Fruit fly (Drosophila melanogaster) whole organism, embryonic: ENCODE data around the gene CG14817.
A peak's percentile ranks its signal among the peaks of the same experiment; 100 is the strongest.

Experiments
- Ada2b ChIP-seq: fragments of 200-800 bp; sonication (Bioruptor generic); IDR thresholded peaks from 2 replicates; pipeline ENCODE4 v1.3.6; 2022; ENCODE audit warnings: missing biosample characterization, missing genetic modification characterization
- Atf6 ChIP-seq: fragments of 200-800 bp; sonication (Bioruptor generic); IDR thresholded peaks from 2 replicates; pipeline ENCODE4 v1.3.6; 2022; ENCODE audit warnings: missing biosample characterization, missing genetic modification characterization
- CG12299 ChIP-seq: fragments of 200-800 bp; sonication (Bioruptor generic); optimal IDR thresholded peaks from 2 replicates; lab custom pipeline; 2018; ENCODE audit warnings: missing biosample characterization, mild to moderate bottlenecking, missing genetic modification characterization
- CG17361 ChIP-seq: fragments of 200-800 bp; sonication (Bioruptor generic); IDR thresholded peaks from 3 replicates; pipeline ENCODE4 v1.3.6; 2022; ENCODE audit warnings: missing biosample characterization, missing genetic modification characterization
- CG18599 ChIP-seq: fragments of 200-800 bp; sonication (Bioruptor generic); optimal IDR thresholded peaks from 3 replicates; lab custom pipeline; 2017; ENCODE audit warnings: missing biosample characterization, missing genetic modification characterization, mild to moderate bottlenecking, moderate library complexity, missing genetic modification reagents
- CG2120 ChIP-seq: fragments of 200-800 bp; sonication (Bioruptor generic); optimal IDR thresholded peaks from 3 replicates; lab custom pipeline; 2016; ENCODE audit warnings: missing biosample characterization, missing genetic modification characterization
- CG2202 ChIP-seq: fragments of 200-800 bp; sonication (Bioruptor generic); optimal IDR thresholded peaks from 2 replicates; lab custom pipeline; 2018; ENCODE audit warnings: missing biosample characterization, mild to moderate bottlenecking, missing genetic modification characterization
- CG30403 ChIP-seq: fragments of 200-800 bp; sonication (Bioruptor generic); optimal IDR thresholded peaks from 3 replicates; lab custom pipeline; 2016; ENCODE audit warnings: missing biosample characterization, missing genetic modification characterization
- CG6791 ChIP-seq: fragments of 200-800 bp; sonication (Bioruptor generic); IDR thresholded peaks from 3 replicates; pipeline ENCODE4 v1.3.6; 2022; ENCODE audit warnings: missing biosample characterization, missing genetic modification characterization; ENCODE audit not compliant: partially characterized antibody
- CG7556 ChIP-seq: fragments of 200-800 bp; sonication (Bioruptor generic); optimal IDR thresholded peaks from 2 replicates; lab custom pipeline; 2017; ENCODE audit warnings: missing biosample characterization, mild to moderate bottlenecking, missing genetic modification characterization
- CG8359 ChIP-seq: fragments of 200-800 bp; sonication (Bioruptor generic); optimal IDR thresholded peaks from 2 replicates; lab custom pipeline; 2017; ENCODE audit warnings: missing biosample characterization, mild to moderate bottlenecking, missing genetic modification characterization, borderline replicate concordance
- CG9727 ChIP-seq: fragments of 200-800 bp; sonication (Bioruptor generic); optimal IDR thresholded peaks from 3 replicates; lab custom pipeline; 2017; ENCODE audit warnings: missing biosample characterization, mild to moderate bottlenecking, missing genetic modification characterization
- CG9932 ChIP-seq: fragments of 200-800 bp; sonication (Bioruptor generic); IDR thresholded peaks from 2 replicates; pipeline ENCODE4 v1.3.6; 2022; ENCODE audit warnings: missing biosample characterization, missing genetic modification characterization
- Dbx ChIP-seq: fragments of 200-800 bp; sonication (Bioruptor generic); IDR thresholded peaks from 3 replicates; pipeline ENCODE4 v1.3.6; 2022; ENCODE audit warnings: missing biosample characterization, missing genetic modification characterization
- Drgx ChIP-seq: fragments of 200-800 bp; sonication (Bioruptor generic); IDR thresholded peaks from 2 replicates; pipeline ENCODE4 v1.3.6; 2022; ENCODE audit warnings: missing biosample characterization, missing genetic modification characterization
- Ets65A ChIP-seq: fragments of 200-800 bp; sonication (Bioruptor generic); peaks from one replicate; lab custom pipeline; 2016; ENCODE audit warnings: missing biosample characterization, missing genetic modification characterization
- H2.0 ChIP-seq: fragments of 200-800 bp; sonication (Bioruptor generic); IDR thresholded peaks from 2 replicates; pipeline ENCODE4 v1.3.6; 2022; ENCODE audit warnings: missing biosample characterization, missing genetic modification characterization
- Hr3 ChIP-seq: fragments of 200-800 bp; sonication (Bioruptor generic); optimal IDR thresholded peaks from 3 replicates; lab custom pipeline; 2016; ENCODE audit warnings: missing biosample characterization, missing genetic modification characterization
- Lpt ChIP-seq: fragments of >200 bp; optimal IDR thresholded peaks from 2 replicates; lab custom pipeline; 2018; ENCODE audit warnings: missing biosample characterization, missing genetic modification characterization
- Mad ChIP-seq: fragments of 200-800 bp; sonication (Bioruptor generic); optimal IDR thresholded peaks from 2 replicates; lab custom pipeline; 2016; ENCODE audit warnings: missing biosample characterization, missing genetic modification characterization
- Med ChIP-seq: fragments of 200-800 bp; sonication (Bioruptor generic); peaks from one replicate; lab custom pipeline; 2016; ENCODE audit warnings: missing biosample characterization, missing genetic modification characterization, mild to moderate bottlenecking, inconsistent platforms, moderate library complexity
- Mes4 ChIP-seq: fragments of 200-800 bp; sonication (Bioruptor generic); optimal IDR thresholded peaks from 2 replicates; lab custom pipeline; 2016; ENCODE audit warnings: missing biosample characterization, missing genetic modification characterization
- Mrtf ChIP-seq: fragments of 200-800 bp; sonication (Bioruptor generic); IDR thresholded peaks from 3 replicates; pipeline ENCODE4 v1.3.6; 2022; ENCODE audit warnings: missing biosample characterization, missing genetic modification characterization
- NK7.1 ChIP-seq: fragments of 200-800 bp; sonication (Bioruptor generic); optimal IDR thresholded peaks from 3 replicates; lab custom pipeline; 2016; ENCODE audit warnings: missing biosample characterization, missing genetic modification characterization
- Nf-YC ChIP-seq: fragments of 200-800 bp; optimal IDR thresholded peaks from 3 replicates; lab custom pipeline; 2019; ENCODE audit warnings: missing biosample characterization, mild to moderate bottlenecking, missing genetic modification characterization, moderate library complexity
- Oli ChIP-seq: fragments of 200-800 bp; sonication (Bioruptor generic); optimal IDR thresholded peaks from 2 replicates; lab custom pipeline; 2018; ENCODE audit warnings: missing biosample characterization, mild to moderate bottlenecking, missing genetic modification characterization, moderate library complexity
- PHDP ChIP-seq: fragments of 200-800 bp; sonication (Bioruptor generic); optimal IDR thresholded peaks from 3 replicates; lab custom pipeline; 2018; ENCODE audit warnings: missing biosample characterization, mild to moderate bottlenecking, missing genetic modification characterization, moderate library complexity
- Scr ChIP-seq: fragments of 200-800 bp; sonication (Bioruptor generic); IDR thresholded peaks from 2 replicates; pipeline ENCODE4 v1.3.6; 2022; ENCODE audit warnings: missing biosample characterization, missing genetic modification characterization; ENCODE audit not compliant: partially characterized antibody
- abd-A ChIP-seq: fragments of 200-800 bp; sonication (Bioruptor generic); optimal IDR thresholded peaks from 3 replicates; lab custom pipeline; 2019; ENCODE audit warnings: missing biosample characterization, mild to moderate bottlenecking, missing genetic modification characterization, moderate library complexity
- ap ChIP-seq: fragments of 200-800 bp; sonication (Bioruptor generic); IDR thresholded peaks from 2 replicates; pipeline ENCODE4 v1.3.6; 2022; ENCODE audit warnings: missing biosample characterization, missing genetic modification characterization
- ash1 ChIP-seq: fragments of 200-800 bp; sonication (Bioruptor generic); optimal IDR thresholded peaks from 2 replicates; lab custom pipeline; 2018; ENCODE audit warnings: missing biosample characterization, mild to moderate bottlenecking, missing genetic modification characterization
- bbx ChIP-seq: fragments of 200-800 bp; sonication (Bioruptor generic); IDR thresholded peaks from 2 replicates; pipeline ENCODE4 v1.3.6; 2022; ENCODE audit warnings: missing biosample characterization, missing genetic modification characterization; ENCODE audit not compliant: partially characterized antibody
- ci ChIP-seq: fragments of 200-800 bp; sonication (Bioruptor generic); IDR thresholded peaks from 3 replicates; pipeline ENCODE4 v1.3.6; 2022; ENCODE audit warnings: missing biosample characterization, missing genetic modification characterization
- dmrt11E ChIP-seq: fragments of 200-800 bp; sonication (Bioruptor generic); optimal IDR thresholded peaks from 3 replicates; lab custom pipeline; 2018; ENCODE audit warnings: missing biosample characterization, mild to moderate bottlenecking, missing genetic modification characterization, moderate library complexity
- esg ChIP-seq: fragments of 200-800 bp; sonication (Bioruptor generic); conservative IDR thresholded peaks from 2 replicates; pipeline ENCODE4 v1.3.6; 2022; ENCODE audit warnings: missing biosample characterization, missing genetic modification characterization
- fu2 ChIP-seq: fragments of 200-800 bp; sonication (Bioruptor generic); optimal IDR thresholded peaks from 2 replicates; lab custom pipeline; 2016; ENCODE audit warnings: missing biosample characterization, missing genetic modification characterization
- ham ChIP-seq: fragments of 200-800 bp; sonication (Bioruptor generic); IDR thresholded peaks from 2 replicates; pipeline ENCODE4 v1.3.6; 2022; ENCODE audit warnings: missing biosample characterization, missing genetic modification characterization
- hb ChIP-seq: fragments of 200-800 bp; sonication (Bioruptor generic); IDR thresholded peaks from 3 replicates; pipeline ENCODE4 v1.3.6; 2022; ENCODE audit warnings: missing biosample characterization, missing genetic modification characterization; ENCODE audit not compliant: partially characterized antibody
- insv ChIP-seq, 2 experiments: fragments of 200-800 bp; sonication (Bioruptor generic); optimal IDR thresholded peaks; 3 replicates each; lab custom pipeline; 2016 to 2018; ENCODE audit warnings: missing biosample characterization in 2 of 2, missing genetic modification characterization in 2 of 2
- lola ChIP-seq, 3 experiments: fragments of >200 bp in 2 of 3; fragments of 200-800 bp in 1 of 3; sonication (Bioruptor generic) in 1 of 3; optimal IDR thresholded peaks; 2 replicates each; lab custom pipeline; 2017 to 2019; ENCODE audit warnings: missing biosample characterization in 3 of 3, missing genetic modification characterization in 3 of 3, mild to moderate bottlenecking in 1 of 3, moderate library complexity in 1 of 3
- nerfin-1 ChIP-seq: fragments of 200-800 bp; sonication (Bioruptor generic); optimal IDR thresholded peaks from 3 replicates; lab custom pipeline; 2019; ENCODE audit warnings: missing biosample characterization, mild to moderate bottlenecking, missing genetic modification characterization, moderate library complexity
- pan ChIP-seq, 4 experiments: fragments of >200 bp in 3 of 4; fragments of 200-800 bp in 1 of 4; sonication (Bioruptor generic) in 1 of 4; optimal IDR thresholded peaks in 3 of 4; IDR thresholded peaks in 1 of 4; 2 replicates each; pipeline versions ENCODE4 v1.3.6 to Lab custom; 2017 to 2022; ENCODE audit warnings: missing biosample characterization in 2 of 4, missing genetic modification characterization in 2 of 4, mixed read lengths in 1 of 4
- peb ChIP-seq: fragments of 200-800 bp; sonication (Bioruptor generic); IDR thresholded peaks from 2 replicates; pipeline ENCODE4 v1.3.6; 2022; ENCODE audit warnings: missing biosample characterization, missing genetic modification characterization
- pnt ChIP-seq: fragments of 200-800 bp; sonication (Bioruptor generic); optimal IDR thresholded peaks from 3 replicates; lab custom pipeline; 2016; ENCODE audit warnings: missing biosample characterization, missing genetic modification characterization
- repo ChIP-seq: fragments of 200-800 bp; sonication (Bioruptor generic); optimal IDR thresholded peaks from 2 replicates; lab custom pipeline; 2016; ENCODE audit warnings: missing biosample characterization, missing genetic modification characterization
- row ChIP-seq: fragments of 200-800 bp; sonication (Bioruptor generic); IDR thresholded peaks from 3 replicates; pipeline ENCODE4 v1.3.6; 2022; ENCODE audit warnings: missing biosample characterization, missing genetic modification characterization
- z ChIP-seq: fragments of 200-800 bp; sonication (Bioruptor generic); IDR thresholded peaks from 3 replicates; pipeline ENCODE4 v1.3.6; 2022; ENCODE audit warnings: missing biosample characterization, missing genetic modification characterization
- zen ChIP-seq: fragments of 200-800 bp; sonication (Bioruptor generic); optimal IDR thresholded peaks from 3 replicates; lab custom pipeline; 2018; ENCODE audit warnings: missing biosample characterization, mild to moderate bottlenecking, missing genetic modification characterization, moderate library complexity
- zfh1 ChIP-seq: fragments of 200-800 bp; sonication (Bioruptor generic); IDR thresholded peaks from 3 replicates; pipeline ENCODE4 v1.3.6; 2022; ENCODE audit warnings: missing biosample characterization, missing genetic modification characterization

The CG14817 gene

dm6 chrX:1879606-1880110 lies 2.6 kb upstream of the CG14817 start, which contains the start of gene CG14818 (continued):
- peak; percentile 77; the same call in 2 of the 3 replicates for TF ChIP-seq zfh1 (GFP tag; lab: Robert Waterston, UW)
- TF ChIP-seq lola (GFP tag; optimal IDR thresholded peaks at IDR 0.05; lab: Kevin White, UChicago), result peak in 1 of 3 experiments; percentile 46
- TF ChIP-seq Mad (GFP tag; lab: Kevin White, UChicago), result peak; percentile 53
- TF ChIP-seq ash1 (GFP tag; lab: Kevin White, UChicago), result no peak
- peak; percentile 90 for TF ChIP-seq Nf-YC
- peak; percentile 65 for TF ChIP-seq CG17361 (GFP tag; lab: Robert Waterston, UW)
- TF ChIP-seq dmrt11E, result peak; percentile 45
- no peak for TF ChIP-seq Lpt
- TF ChIP-seq CG2202 (tag; lab: Kevin White, UChicago), result no peak
- no peak for TF ChIP-seq ham (GFP tag; lab: Robert Waterston, UW)
- peak; percentile 81 for TF ChIP-seq ci
- peak; percentile 31; the same call in 1 of the 2 replicates for TF ChIP-seq esg (GFP tag; lab: Robert Waterston, UW)
- TF ChIP-seq H2.0 (GFP tag; lab: Robert Waterston, UW), result peak; percentile 44; the same call in 1 of the 2 replicates
- TF ChIP-seq CG12299, result peak; percentile 39
- TF ChIP-seq Oli (tag; lab: Kevin White, UChicago), result peak; percentile 34
- peak; percentile 15 for TF ChIP-seq CG7556 (GFP tag; lab: Kevin White, UChicago)
- peak; percentile 60 for TF ChIP-seq Ada2b
- peak; percentile 93 for TF ChIP-seq row
- TF ChIP-seq CG8359, result no peak
- peak; percentile 20 for TF ChIP-seq zen (tag; lab: Kevin White, UChicago)
- peak; percentile 4 for TF ChIP-seq Mes4 (GFP tag; lab: Kevin White, UChicago)
- TF ChIP-seq repo (GFP tag; lab: Kevin White, UChicago), result peak; percentile 52
- TF ChIP-seq CG6791 (GFP tag; lab: Robert Waterston, UW), result peak; percentile 81
- TF ChIP-seq Scr, result peak; percentile 92
- peak; percentile 67 for TF ChIP-seq CG2120 (GFP tag; lab: Kevin White, UChicago)
- peak; percentile 74 for TF ChIP-seq bbx (GFP tag; lab: Robert Waterston, UW)
- peak in 1 of 2 experiments; percentile 81 for TF ChIP-seq insv (GFP tag; optimal IDR thresholded peaks at IDR 0.05; lab: Kevin White, UChicago)
- TF ChIP-seq z, result no peak
- peak; percentile 66 for TF ChIP-seq hb (GFP tag; lab: Robert Waterston, UW)
- TF ChIP-seq CG9932 (GFP tag; lab: Robert Waterston, UW), result peak; percentile 78
- peak; percentile 43 for TF ChIP-seq Drgx (GFP tag; lab: Robert Waterston, UW)
- TF ChIP-seq peb (GFP tag; lab: Robert Waterston, UW), result peak; percentile 29; the same call in 1 of the 2 replicates
- no peak for TF ChIP-seq nerfin-1 (tag; lab: Kevin White, UChicago)
- peak; percentile 54 for TF ChIP-seq CG9727 (GFP tag; lab: Kevin White, UChicago)
- TF ChIP-seq Atf6 (GFP tag; lab: Robert Waterston, UW), result peak; percentile 59; the same call in 1 of the 2 replicates
- peak; percentile 20 for TF ChIP-seq Hr3 (GFP tag; lab: Kevin White, UChicago)
- peak; percentile 95 for TF ChIP-seq Med (GFP tag; lab: Kevin White, UChicago)
- peak; percentile 33; the same call in 1 of the 3 replicates for TF ChIP-seq Mrtf (GFP tag; lab: Robert Waterston, UW)
- peak; percentile 56 for TF ChIP-seq pnt (GFP tag; lab: Kevin White, UChicago)
- TF ChIP-seq PHDP (tag; lab: Kevin White, UChicago), result peak; percentile 51
- peak; percentile 97 for TF ChIP-seq Ets65A
- 0 out of 2 replicates have a peak, but pooled peaks have one; percentile 9 for TF ChIP-seq ap (GFP tag; lab: Robert Waterston, UW)
- TF ChIP-seq Dbx (GFP tag; lab: Robert Waterston, UW), result peak; percentile 72
- peak; percentile 67 for TF ChIP-seq CG18599 (GFP tag; lab: Kevin White, UChicago)
- peak; percentile 53 for TF ChIP-seq CG30403 (GFP tag; lab: Kevin White, UChicago)
- peak; percentile 63 for TF ChIP-seq fu2 (GFP tag; lab: Kevin White, UChicago)
- TF ChIP-seq pan (optimal IDR thresholded peaks at IDR 0.05; lab: Kevin White, UChicago), result no peak
- TF ChIP-seq pan (GFP tag; optimal IDR thresholded peaks at IDR 0.05 in 1 of 2, IDR thresholded peaks at IDR 0.05 in 1 of 2), result peak in 1 of 2 experiments; percentile 73
- peak; percentile 27 for TF ChIP-seq NK7.1 (GFP tag; lab: Kevin White, UChicago)
- TF ChIP-seq abd-A (tag; lab: Kevin White, UChicago), result no peak
